Worm (Caenorhabditis elegans): ENCODE measurements around the gene F56D6.19.

- TF ChIP-seq him-1 (tag; optimal IDR thresholded peaks at IDR 0.05) (no peak), dao-5 (tag; optimal IDR thresholded peaks at IDR 0.05) (no peak)
These were observed 33.4 kb upstream of the F56D6.19 start, which contains the start of the genes F37C4.8 and oac-23 for ce11 chrIV:3881119-3881518.
